Worm (Caenorhabditis elegans): ENCODE data around the gene W06G6.2.

DNA sequence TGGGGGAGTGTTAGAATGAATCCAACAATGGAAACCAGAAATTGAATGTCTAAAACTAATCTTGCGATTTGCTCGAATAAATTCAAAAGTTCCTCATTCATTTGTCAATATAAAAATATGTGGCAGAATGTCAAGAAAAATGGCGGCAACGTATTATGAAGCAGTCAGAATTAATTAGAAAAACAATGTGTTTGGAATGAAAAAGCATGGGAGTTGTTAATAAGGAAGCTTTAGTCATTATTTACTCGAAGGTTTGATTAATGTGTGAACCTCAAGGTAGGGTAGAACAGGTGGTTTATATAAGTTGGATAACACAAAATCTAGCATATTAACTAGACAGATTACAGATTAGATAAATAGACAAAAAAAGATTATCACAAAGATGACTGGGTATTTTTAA, 9.1 kb downstream of the W06G6.2 start, which contains the start of gene srw-76:
- TF ChIP-seq him-1 (tag; optimal IDR thresholded peaks at IDR 0.05), result no peak
- no peak for TF ChIP-seq dao-5 (tag; optimal IDR thresholded peaks at IDR 0.05)
- TF ChIP-seq W03F9.2 (tag; optimal IDR thresholded peaks at IDR 0.05), result no peak
